Worm (Caenorhabditis elegans) whole organism, L3 larva: ENCODE measurements around the gene C02G6.3.

Experiments
- ama-1 ChIP-seq: fragments of 150-350 bp; optimal IDR thresholded peaks from 2 replicates; lab custom pipeline; 2018
- egl-27 ChIP-seq: sonication (generic microtip); optimal IDR thresholded peaks from 4 replicates; lab custom pipeline; 2017; ENCODE audit warnings: missing biosample characterization, missing genetic modification reagents, missing genetic modification characterization
- elt-3 ChIP-seq, 3 experiments: fragments of 150-350 bp in 1 of 3; sonication (generic microtip) in 2 of 3; optimal IDR thresholded peaks; 2 replicates in 2 of 3; 4 replicates in 1 of 3; lab custom pipeline; 2014 to 2017; ENCODE audit warnings: missing biosample characterization in 3 of 3, missing genetic modification characterization in 3 of 3
- fkh-10 ChIP-seq: sonication (generic microtip); optimal IDR thresholded peaks from 2 replicates; lab custom pipeline; 2017; ENCODE audit warnings: missing biosample characterization, missing genetic modification reagents, missing genetic modification characterization
- fos-1 ChIP-seq: fragments of 150-350 bp; optimal IDR thresholded peaks from 2 replicates; lab custom pipeline; 2014; ENCODE audit warnings: missing biosample characterization, missing genetic modification characterization
- lin-39 ChIP-seq: fragments of 150-350 bp; optimal IDR thresholded peaks from 2 replicates; lab custom pipeline; 2018; ENCODE audit warnings: missing biosample characterization, missing genetic modification reagents, missing genetic modification characterization
- mdl-1 ChIP-seq: fragments of 150-350 bp; optimal IDR thresholded peaks from 2 replicates; lab custom pipeline; 2014; ENCODE audit warnings: missing biosample characterization, missing genetic modification characterization
- nfya-1 ChIP-seq: sonication (generic microtip); optimal IDR thresholded peaks from 2 replicates; lab custom pipeline; 2017; ENCODE audit warnings: missing genetic modification characterization, mild to moderate bottlenecking, missing compliant biosample characterization, antibody characterized with exemption, moderate library complexity; ENCODE audit not compliant: insufficient read depth
- nhr-11 ChIP-seq: fragments of 150-350 bp; optimal IDR thresholded peaks from 2 replicates; lab custom pipeline; 2014; ENCODE audit warnings: missing biosample characterization, missing genetic modification characterization
- nhr-76 ChIP-seq: fragments of 150-350 bp; sonication (generic microtip); optimal IDR thresholded peaks from 5 replicates; lab custom pipeline; 2014; ENCODE audit warnings: missing biosample characterization, missing genetic modification characterization
- nhr-77 ChIP-seq: fragments of 150-350 bp; optimal IDR thresholded peaks from 2 replicates; lab custom pipeline; 2014; ENCODE audit warnings: missing biosample characterization, missing genetic modification characterization
- pha-4 ChIP-seq: fragments of 150-350 bp; optimal IDR thresholded peaks from 2 replicates; lab custom pipeline; 2014; ENCODE audit warnings: missing biosample characterization, missing genetic modification reagents, missing genetic modification characterization
- snpc-4 ChIP-seq: fragments of 150-350 bp; optimal IDR thresholded peaks from 2 replicates; lab custom pipeline; 2014; ENCODE audit warnings: missing biosample characterization, missing genetic modification characterization
- ztf-11 ChIP-seq: fragments of 150-350 bp; optimal IDR thresholded peaks from 2 replicates; lab custom pipeline; 2014; ENCODE audit warnings: missing biosample characterization, missing genetic modification characterization

DNA sequence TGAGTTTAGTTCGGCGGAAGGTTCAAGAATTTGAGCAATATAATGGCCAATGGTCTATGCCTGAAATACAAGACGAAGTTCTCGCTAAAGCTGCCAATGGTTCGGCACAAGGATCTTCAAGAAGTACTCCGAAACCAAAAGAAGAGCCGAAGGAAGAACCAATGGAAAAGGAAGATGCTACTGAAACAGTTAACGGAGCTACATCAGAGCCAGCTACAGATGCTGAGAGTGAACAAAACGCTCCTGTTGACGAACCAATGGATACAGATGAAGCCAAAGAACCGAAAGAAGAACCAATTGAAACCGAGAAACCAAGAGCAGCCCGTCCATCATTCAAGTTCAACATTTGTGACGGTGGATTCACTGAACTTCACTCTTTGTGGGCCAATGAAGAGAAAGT is 48.9 kb upstream of the C02G6.3 start:
- TF ChIP-seq nhr-11 (tag; lab: Kevin White, UChicago) (no peak), ztf-11 (tag; lab: Kevin White, UChicago) (no peak), elt-3 (tag; optimal IDR thresholded peaks at IDR 0.05; lab: Kevin White, UChicago) (no peak), ama-1 (lab: Kevin White, UChicago) (no peak), nhr-76 (no peak), nhr-77 (no peak), snpc-4 (tag; lab: Kevin White, UChicago) (no peak), pha-4 (tag; lab: Kevin White, UChicago) (no peak), fkh-10 (GFP tag; lab: Kevin White, UChicago) (no peak), egl-27 (no peak), fos-1 (tag; lab: Kevin White, UChicago) (no peak), nfya-1 (tag; lab: Kevin White, UChicago) (no peak), lin-39 (no peak), mdl-1 (no peak)
